Worm (Caenorhabditis elegans): ENCODE results near the gene cutl-19.

- no peak for TF ChIP-seq lsy-2 (tag; optimal IDR thresholded peaks at IDR 0.05)
- TF ChIP-seq aly-2 (tag; optimal IDR thresholded peaks at IDR 0.05): no peak
- no peak for TF ChIP-seq ceh-16 (tag; optimal IDR thresholded peaks at IDR 0.05)
Observed at ce11 chrIII:5234312-5234711, 16.9 kb upstream of the cutl-19 start, which contains the start of gene mrps-26.
